Worm (Caenorhabditis elegans): Measurements from ENCODE around the gene F55C9.15.
"Not testable (repeated sequence)": the region's sequence is repeated elsewhere in the genome, so short reads cannot be mapped to it uniquely, and the experiment has no call there.

Gene F55C9.15

ce11 chrV:19322387-19322786 lies 15.6 kb upstream of the F55C9.15 start, which contains the start of gene C43D7.4:
Gene C43D7.4, minus strand, starts transcription at chrV:19322487.
- TF ChIP-seq pha-4 (tag; optimal IDR thresholded peaks at IDR 0.05) (no peak), zip-8 (tag; optimal IDR thresholded peaks at IDR 0.05) (no peak), M03D4.4 (tag; optimal IDR thresholded peaks at IDR 0.05) (no peak), nhr-2 (tag; optimal IDR thresholded peaks at IDR 0.05) (no peak), elt-3 (tag; optimal IDR thresholded peaks at IDR 0.05) (no peak), ceh-43 (GFP tag; optimal IDR thresholded peaks at IDR 0.05) (no peak), mep-1 (tag; optimal IDR thresholded peaks at IDR 0.05) (no peak), bed-3 (GFP tag; optimal IDR thresholded peaks at IDR 0.05) (no peak), ham-2 (GFP tag; optimal IDR thresholded peaks at IDR 0.05) (no peak), unc-62 (GFP tag; optimal IDR thresholded peaks at IDR 0.05) (no peak), hlh-1 (tag; optimal IDR thresholded peaks at IDR 0.05) (no peak), sem-2 (GFP tag; optimal IDR thresholded peaks at IDR 0.05) (no peak), elt-1 (tag; optimal IDR thresholded peaks at IDR 0.05; ENCODE audit: borderline replicate concordance, insufficient read depth) (no peak), lin-13 (tag; optimal IDR thresholded peaks at IDR 0.05) (no peak), ztf-11 (tag; optimal IDR thresholded peaks at IDR 0.05) (no peak), sptf-1 (tag; optimal IDR thresholded peaks at IDR 0.05) (no peak)

- TF ChIP-seq nhr-237 (tag; optimal IDR thresholded peaks at IDR 0.05) (no peak), unc-120 (tag; optimal IDR thresholded peaks at IDR 0.05; ENCODE audit: poor library complexity, severe bottlenecking) (no peak), unc-62 (GFP tag; optimal IDR thresholded peaks at IDR 0.05) (no peak)
Measured at ce11 chrV:19320385-19320784, 13.6 kb upstream of the F55C9.15 start, which contains the start of gene sdz-6. Gene sdz-6, plus strand, starts transcription at chrV:19320613.

ce11 chrV:19319460-19319995 lies 12.7 kb upstream of the F55C9.15 start, which contains the start of gene C43D7.7:
Gene C43D7.7, minus strand, starts transcription at chrV:19319510.
- TF ChIP-seq nhr-2 (tag; optimal IDR thresholded peaks at IDR 0.05) (no peak), lin-32 (GFP tag; optimal IDR thresholded peaks at IDR 0.05) (no peak)

- not testable (repeated sequence) for TF ChIP-seq nhr-237, sptf-1, lsy-2 (tag; optimal IDR thresholded peaks at IDR 0.05)
Measured at ce11 chrV:19317058-19317457, 10.3 kb upstream of the F55C9.15 start, which contains the start of gene srh-208. Gene srh-208, plus strand, starts transcription at chrV:19317358.

ce11 chrV:19312975-19313374 lies 6.2 kb upstream of the F55C9.15 start, which contains the start of gene fbxb-64:
Gene fbxb-64, plus strand, starts transcription at chrV:19313275.
- TF ChIP-seq ceh-43 (GFP tag; optimal IDR thresholded peaks at IDR 0.05): no peak

ce11 chrV:19311391-19311790 lies 4.6 kb upstream of the F55C9.15 start, which contains the start of gene C43D7.8:
Gene C43D7.8, minus strand, starts transcription at chrV:19311491.
- TF ChIP-seq ces-1 (GFP tag; optimal IDR thresholded peaks at IDR 0.05) (no peak), elt-1 (tag; optimal IDR thresholded peaks at IDR 0.05; ENCODE audit: borderline replicate concordance, insufficient read depth) (no peak), lin-13 (tag; optimal IDR thresholded peaks at IDR 0.05) (no peak), ham-2 (GFP tag; optimal IDR thresholded peaks at IDR 0.05) (no peak), nhr-237 (tag; optimal IDR thresholded peaks at IDR 0.05) (no peak), tbx-8 (GFP tag; optimal IDR thresholded peaks at IDR 0.05) (no peak)

ce11 chrV:19309591-19309990 lies 2.8 kb upstream of the F55C9.15 start, which contains the start of gene F55C9.11:
Gene F55C9.11, minus strand, starts transcription at chrV:19309691.
- TF ChIP-seq elt-3 (tag; optimal IDR thresholded peaks at IDR 0.05) (no peak), mls-2 (tag; optimal IDR thresholded peaks at IDR 0.05) (no peak), ztf-11 (tag; optimal IDR thresholded peaks at IDR 0.05) (no peak), nhr-28 (tag; optimal IDR thresholded peaks at IDR 0.05) (no peak), M03D4.4 (tag; optimal IDR thresholded peaks at IDR 0.05) (no peak), snpc-4 (tag; optimal IDR thresholded peaks at IDR 0.05) (no peak), nhr-2 (tag; optimal IDR thresholded peaks at IDR 0.05) (no peak), drap-1 (GFP tag; optimal IDR thresholded peaks at IDR 0.05) (no peak), cnd-1 (tag; optimal IDR thresholded peaks at IDR 0.05) (no peak)
